Worm (Caenorhabditis elegans): ENCODE results near the gene Y102A11A.3.

ce11 chrX:2039358-2039757 lies 20.4 kb downstream of the Y102A11A.3 start, which contains the start of gene smex-2:
- TF ChIP-seq ama-1 (optimal IDR thresholded peaks at IDR 0.05) (no peak), lsy-2 (tag; optimal IDR thresholded peaks at IDR 0.05) (no peak), R02D3.7 (tag; optimal IDR thresholded peaks at IDR 0.05) (no peak), ztf-11 (tag; optimal IDR thresholded peaks at IDR 0.05) (no peak), nhr-21 (tag; optimal IDR thresholded peaks at IDR 0.05) (no peak), lin-13 (GFP tag; optimal IDR thresholded peaks at IDR 0.05) (no peak), nhr-77 (tag; optimal IDR thresholded peaks at IDR 0.05) (no peak), alr-1 (tag; optimal IDR thresholded peaks at IDR 0.05) (no peak), dmd-4 (tag; optimal IDR thresholded peaks at IDR 0.05) (no peak), nhr-237 (tag; optimal IDR thresholded peaks at IDR 0.05) (no peak), nhr-25 (tag; optimal IDR thresholded peaks at IDR 0.05) (no peak), nhr-12 (tag; optimal IDR thresholded peaks at IDR 0.05) (no peak), elt-3 (tag; optimal IDR thresholded peaks at IDR 0.05) (no peak), unc-39 (tag; optimal IDR thresholded peaks at IDR 0.05) (no peak)
